Worm (Caenorhabditis elegans) whole organism, L2 larva: ENCODE results near the gene oig-1.
"Not testable (repeated sequence)": the region's sequence is repeated elsewhere in the genome, so short reads cannot be mapped to it uniquely, and the experiment has no call there.

ENCODE experiments used
- C34F6.9 ChIP-seq: fragments of 150-350 bp; optimal IDR thresholded peaks from 2 replicates; lab custom pipeline; 2014; ENCODE audit warnings: missing biosample characterization, missing genetic modification characterization
- F13H6.1 ChIP-seq: sonication (generic microtip); optimal IDR thresholded peaks from 2 replicates; lab custom pipeline; 2016; ENCODE audit warnings: missing genetic modification characterization, missing compliant biosample characterization
- R02D3.7 ChIP-seq: fragments of 150-350 bp; optimal IDR thresholded peaks from 2 replicates; lab custom pipeline; 2014; ENCODE audit warnings: missing biosample characterization, missing genetic modification characterization
- alr-1 ChIP-seq: fragments of 150-350 bp; optimal IDR thresholded peaks from 2 replicates; lab custom pipeline; 2014; ENCODE audit warnings: missing biosample characterization, missing genetic modification characterization
- aly-2 ChIP-seq: fragments of 150-350 bp; optimal IDR thresholded peaks from 2 replicates; lab custom pipeline; 2014; ENCODE audit warnings: missing biosample characterization, missing genetic modification characterization
- blmp-1 ChIP-seq: sonication (generic microtip); optimal IDR thresholded peaks from 2 replicates; lab custom pipeline; 2017; ENCODE audit warnings: missing genetic modification characterization, mild to moderate bottlenecking, missing compliant biosample characterization, antibody characterized with exemption, moderate library complexity; ENCODE audit not compliant: insufficient read depth
- ceh-82 ChIP-seq: fragments of 150-350 bp; optimal IDR thresholded peaks from 2 replicates; lab custom pipeline; 2014; ENCODE audit warnings: missing biosample characterization, missing genetic modification characterization
- crh-2 ChIP-seq: sonication (generic microtip); optimal IDR thresholded peaks from 2 replicates; lab custom pipeline; 2017; ENCODE audit warnings: missing biosample characterization, missing genetic modification characterization
- dmd-4 ChIP-seq: sonication (generic microtip); optimal IDR thresholded peaks from 2 replicates; lab custom pipeline; 2017; ENCODE audit warnings: missing biosample characterization, missing genetic modification characterization
- elt-1 ChIP-seq: fragments of 150-350 bp; optimal IDR thresholded peaks from 2 replicates; lab custom pipeline; 2014; ENCODE audit warnings: missing biosample characterization, missing genetic modification characterization
- fos-1 ChIP-seq: fragments of 150-350 bp; optimal IDR thresholded peaks from 2 replicates; lab custom pipeline; 2014; ENCODE audit warnings: missing biosample characterization, missing genetic modification characterization
- gmeb-1 ChIP-seq: fragments of 150-350 bp; optimal IDR thresholded peaks from 2 replicates; lab custom pipeline; 2014; ENCODE audit warnings: missing biosample characterization, missing genetic modification characterization
- lin-11 ChIP-seq: fragments of 150-350 bp; sonication (generic microtip); optimal IDR thresholded peaks from 2 replicates; lab custom pipeline; 2014; ENCODE audit warnings: missing biosample characterization, missing genetic modification characterization, inconsistent platforms, mixed read lengths
- lin-13 ChIP-seq: fragments of 150-350 bp; optimal IDR thresholded peaks from 2 replicates; lab custom pipeline; 2014; ENCODE audit warnings: missing biosample characterization, missing genetic modification reagents, missing genetic modification characterization
- lin-39 ChIP-seq: fragments of 150-350 bp; optimal IDR thresholded peaks from 2 replicates; lab custom pipeline; 2014; ENCODE audit warnings: missing biosample characterization, missing genetic modification reagents, missing genetic modification characterization
- lsy-2 ChIP-seq, 2 experiments: fragments of 150-350 bp in 1 of 2; sonication (generic microtip) in 1 of 2; optimal IDR thresholded peaks; 2 replicates each; lab custom pipeline; 2014 to 2017; ENCODE audit warnings: missing biosample characterization in 2 of 2, missing genetic modification characterization in 2 of 2
- mab-5 ChIP-seq: fragments of 150-350 bp; optimal IDR thresholded peaks from 2 replicates; lab custom pipeline; 2014; ENCODE audit warnings: missing biosample characterization, missing genetic modification characterization
- nhr-10 ChIP-seq: sonication (generic microtip); optimal IDR thresholded peaks from 2 replicates; lab custom pipeline; 2017; ENCODE audit warnings: missing biosample characterization, missing genetic modification characterization
- nhr-11 ChIP-seq: fragments of 150-350 bp; optimal IDR thresholded peaks from 2 replicates; lab custom pipeline; 2014; ENCODE audit warnings: missing biosample characterization, missing genetic modification characterization
- nhr-12 ChIP-seq: fragments of 150-350 bp; optimal IDR thresholded peaks from 2 replicates; lab custom pipeline; 2014; ENCODE audit warnings: missing biosample characterization, missing genetic modification characterization
- nhr-129 ChIP-seq: fragments of 150-350 bp; optimal IDR thresholded peaks from 2 replicates; lab custom pipeline; 2014; ENCODE audit warnings: missing biosample characterization, missing genetic modification characterization
- nhr-21 ChIP-seq: fragments of 150-350 bp; optimal IDR thresholded peaks from 2 replicates; lab custom pipeline; 2014; ENCODE audit warnings: missing biosample characterization, missing genetic modification characterization
- nhr-23 ChIP-seq: fragments of 150-350 bp; optimal IDR thresholded peaks from 2 replicates; lab custom pipeline; 2014; ENCODE audit warnings: missing biosample characterization, missing genetic modification reagents, missing genetic modification characterization
- nhr-237 ChIP-seq: fragments of 150-350 bp; optimal IDR thresholded peaks from 2 replicates; lab custom pipeline; 2014; ENCODE audit warnings: missing biosample characterization, missing genetic modification characterization
- nhr-25 ChIP-seq: fragments of 150-350 bp; sonication (generic microtip); optimal IDR thresholded peaks from 3 replicates; lab custom pipeline; 2014; ENCODE audit warnings: missing biosample characterization, missing genetic modification characterization
- nhr-77 ChIP-seq: fragments of 150-350 bp; optimal IDR thresholded peaks from 2 replicates; lab custom pipeline; 2014; ENCODE audit warnings: missing biosample characterization, missing genetic modification characterization
- peb-1 ChIP-seq: fragments of 150-350 bp; optimal IDR thresholded peaks from 2 replicates; lab custom pipeline; 2014; ENCODE audit warnings: missing biosample characterization, missing genetic modification characterization
- sem-4 ChIP-seq: fragments of 150-350 bp; optimal IDR thresholded peaks from 2 replicates; lab custom pipeline; 2014; ENCODE audit warnings: missing biosample characterization, missing genetic modification reagents, missing genetic modification characterization
- skn-1 ChIP-seq: sonication (generic microtip); optimal IDR thresholded peaks from 2 replicates; lab custom pipeline; 2017; ENCODE audit warnings: missing biosample characterization, missing genetic modification characterization
- sma-3 ChIP-seq: sonication (generic microtip); optimal IDR thresholded peaks from 2 replicates; lab custom pipeline; 2016; ENCODE audit warnings: missing genetic modification reagents, missing genetic modification characterization, missing compliant biosample characterization
- sma-9 ChIP-seq, 2 experiments: fragments of 150-350 bp in 1 of 2; sonication (generic microtip) in 1 of 2; optimal IDR thresholded peaks; 2 replicates each; lab custom pipeline; 2014 to 2016; ENCODE audit warnings: missing genetic modification characterization in 2 of 2, mild to moderate bottlenecking in 1 of 2, missing biosample characterization in 1 of 2, missing compliant biosample characterization in 1 of 2, missing genetic modification reagents in 1 of 2, moderate library complexity in 1 of 2
- unc-55 ChIP-seq: fragments of 150-350 bp; sonication (generic microtip); optimal IDR thresholded peaks from 3 replicates; lab custom pipeline; 2014; ENCODE audit warnings: missing biosample characterization, missing genetic modification reagents, missing genetic modification characterization
- zag-1 ChIP-seq: fragments of 150-350 bp; optimal IDR thresholded peaks from 2 replicates; lab custom pipeline; 2014; ENCODE audit warnings: missing biosample characterization, missing genetic modification characterization
- ztf-1 ChIP-seq: fragments of 200-800 bp; sonication (Bioruptor generic); conservative IDR thresholded peaks from 2 replicates; pipeline ENCODE4 v1.3.6; 2022; ENCODE audit warnings: missing genetic modification characterization, missing compliant biosample characterization
- ztf-4 ChIP-seq: fragments of 150-350 bp; optimal IDR thresholded peaks from 2 replicates; lab custom pipeline; 2014; ENCODE audit warnings: missing biosample characterization, missing genetic modification characterization

Gene oig-1

ce11 chrIII:6525557-6525956 lies at the start of gene oig-1:
TSS of gene oig-1 (minus strand) at chrIII:6525657.
- no peak for TF ChIP-seq nhr-23
- no peak for TF ChIP-seq nhr-10 (tag; lab: Kevin White, UChicago)
- no peak for TF ChIP-seq sma-9 (GFP tag; optimal IDR thresholded peaks at IDR 0.05; lab: Kevin White, UChicago)
- TF ChIP-seq sma-9 (tag; optimal IDR thresholded peaks at IDR 0.05; lab: Kevin White, UChicago): no peak
- no peak for TF ChIP-seq dmd-4 (tag; lab: Kevin White, UChicago)
- no peak for TF ChIP-seq ztf-1 (GFP tag; lab: Robert Waterston, UW)
- no peak for TF ChIP-seq nhr-77
- no peak for TF ChIP-seq R02D3.7 (tag; lab: Kevin White, UChicago)
- TF ChIP-seq aly-2 (tag; lab: Kevin White, UChicago): no peak
- TF ChIP-seq lin-39 (tag; lab: Kevin White, UChicago): no peak
- TF ChIP-seq mab-5 (tag; lab: Kevin White, UChicago): no peak
- no peak for TF ChIP-seq nhr-25 (tag; lab: Kevin White, UChicago)
- no peak for TF ChIP-seq lsy-2 (tag; optimal IDR thresholded peaks at IDR 0.05; lab: Kevin White, UChicago)
- TF ChIP-seq alr-1 (tag; lab: Kevin White, UChicago): no peak
- TF ChIP-seq ceh-82 (tag; lab: Kevin White, UChicago): no peak
- TF ChIP-seq elt-1 (tag; lab: Kevin White, UChicago): no peak

ce11 chrIII:6558487-6558886 lies 33.0 kb upstream of the oig-1 start, which contains the start of gene C09E7.8:
TSS of gene C09E7.8 (minus strand) at chrIII:6558587.
- TF ChIP-seq dmd-4 (tag; lab: Kevin White, UChicago): no peak

- TF ChIP-seq gmeb-1 (tag; lab: Kevin White, UChicago) (peak; percentile 42), lin-13 (peak; percentile 50), lsy-2 (tag; optimal IDR thresholded peaks at IDR 0.05; lab: Kevin White, UChicago) (peak; percentile 45 to 48), lin-11 (tag; lab: Kevin White, UChicago) (peak; percentile 31), sma-9 (GFP tag; optimal IDR thresholded peaks at IDR 0.05; lab: Kevin White, UChicago) (peak; percentile 60), nhr-25 (tag; lab: Kevin White, UChicago) (peak; percentile 29), F13H6.1 (tag; lab: Kevin White, UChicago) (peak; percentile 55), nhr-21 (tag; lab: Kevin White, UChicago) (peak; percentile 24), unc-55 (peak; percentile 48), fos-1 (tag; lab: Kevin White, UChicago) (peak; percentile 16), zag-1 (peak; percentile 7), crh-2 (tag; lab: Kevin White, UChicago) (peak; percentile 18), nhr-129 (peak; percentile 43), C34F6.9 (tag; lab: Kevin White, UChicago) (peak; percentile 57), sma-3 (GFP tag; lab: Kevin White, UChicago) (peak; percentile 72)
- TF ChIP-seq sma-9 (tag; optimal IDR thresholded peaks at IDR 0.05; lab: Kevin White, UChicago): not testable (repeated sequence)
Measured at ce11 chrIII:6551187-6552058, 26.0 kb upstream of the oig-1 start, which contains the start of gene C09E7.7. TSS of gene C09E7.7 (minus strand) at chrIII:6551243.

- TF ChIP-seq lin-11 (tag; lab: Kevin White, UChicago) (peak; percentile 22), crh-2 (tag; lab: Kevin White, UChicago) (peak; percentile 20), nhr-25 (tag; lab: Kevin White, UChicago) (no peak), nhr-11 (no peak), dmd-4 (tag; lab: Kevin White, UChicago) (no peak), nhr-12 (no peak), peb-1 (no peak), sma-3 (GFP tag; lab: Kevin White, UChicago) (no peak), blmp-1 (tag; lab: Kevin White, UChicago) (no peak), C34F6.9 (tag; lab: Kevin White, UChicago) (peak; percentile 51), lsy-2 (tag; optimal IDR thresholded peaks at IDR 0.05; lab: Kevin White, UChicago) (no peak), sem-4 (peak; percentile 48), skn-1 (tag; lab: Kevin White, UChicago) (no peak), nhr-129 (peak; percentile 66), unc-55 (peak; percentile 53), nhr-237 (no peak), zag-1 (no peak), ceh-82 (tag; lab: Kevin White, UChicago) (no peak), F13H6.1 (tag; lab: Kevin White, UChicago) (peak; percentile 45), mab-5 (tag; lab: Kevin White, UChicago) (no peak), ztf-4 (no peak)
Measured at ce11 chrIII:6536945-6537568, 11.6 kb upstream of the oig-1 start, which contains the start of gene C09E7.4. TSS of gene C09E7.4 (minus strand) at chrIII:6536995.
